Fruit fly (Drosophila melanogaster): Measurements from ENCODE around the gene CG11523.

CG11523 gene

dm6 chr3L:22266535-22266934 lies at the start of gene CG11523 (continued):
- no peak for TF ChIP-seq CG14860 (GFP tag; IDR thresholded peaks at IDR 0.05; ENCODE audit: partially characterized antibody)
- TF ChIP-seq CG13287 (GFP tag; IDR thresholded peaks at IDR 0.05; ENCODE audit: partially characterized antibody) = peak; percentile 38; the same call in 1 of the 2 replicates
- no peak for TF ChIP-seq CG17612 (GFP tag; IDR thresholded peaks at IDR 0.05)
- no peak for TF ChIP-seq fd64A (GFP tag; optimal IDR thresholded peaks at IDR 0.05)
- TF ChIP-seq CG11398 (GFP tag; optimal IDR thresholded peaks at IDR 0.05) = no peak
- TF ChIP-seq CG12299 (tag; optimal IDR thresholded peaks at IDR 0.05) = no peak
- no peak for TF ChIP-seq E2f2 (GFP tag; IDR thresholded peaks at IDR 0.05)
- TF ChIP-seq CG1602 (GFP tag; optimal IDR thresholded peaks at IDR 0.05) = no peak
- TF ChIP-seq Fer3 (tag; optimal IDR thresholded peaks at IDR 0.05) = no peak
- no peak for TF ChIP-seq CG6813 (GFP tag; optimal IDR thresholded peaks at IDR 0.05)
- TF ChIP-seq lab (GFP tag; optimal IDR thresholded peaks at IDR 0.05) = no peak
- TF ChIP-seq CG3995 (GFP tag; optimal IDR thresholded peaks at IDR 0.05) = peak; percentile 88
- TF ChIP-seq CG12769 (tag; optimal IDR thresholded peaks at IDR 0.05) = no peak
- TF ChIP-seq CG2116 (GFP tag; optimal IDR thresholded peaks at IDR 0.05) = no peak
- TF ChIP-seq aop (GFP tag; IDR thresholded peaks at IDR 0.05) = no peak
- TF ChIP-seq pho (GFP tag; optimal IDR thresholded peaks at IDR 0.05) = peak; percentile 18
- TF ChIP-seq NFAT (GFP tag; IDR thresholded peaks at IDR 0.05) = peak; percentile 26; the same call in 1 of the 2 replicates
- TF ChIP-seq chif (GFP tag; optimal IDR thresholded peaks at IDR 0.05) = no peak
- TF ChIP-seq CG3163 (GFP tag; optimal IDR thresholded peaks at IDR 0.05) = no peak
- TF ChIP-seq exex (tag; optimal IDR thresholded peaks at IDR 0.05) = peak; percentile 2
- no peak for TF ChIP-seq CG18262 (tag; optimal IDR thresholded peaks at IDR 0.05)
- no peak for TF ChIP-seq Nf-YC (tag; optimal IDR thresholded peaks at IDR 0.05)
- TF ChIP-seq CG1832 (GFP tag; optimal IDR thresholded peaks at IDR 0.05) = no peak
- TF ChIP-seq Awh (GFP tag; IDR thresholded peaks at IDR 0.05) = no peak
- TF ChIP-seq kni (GFP tag; optimal IDR thresholded peaks at IDR 0.05) = peak; percentile 71
- no peak for TF ChIP-seq klu (GFP tag; IDR thresholded peaks at IDR 0.05)
- no peak for TF ChIP-seq CG13123 (GFP tag; optimal IDR thresholded peaks at IDR 0.05)
- TF ChIP-seq CG10543 (GFP tag; optimal IDR thresholded peaks at IDR 0.05) = no peak
- no peak for TF ChIP-seq CG16815 (GFP tag; optimal IDR thresholded peaks at IDR 0.05)
- TF ChIP-seq CG11093 (GFP tag; IDR thresholded peaks at IDR 0.05) = no peak
- no peak for TF ChIP-seq Hmr (GFP tag; optimal IDR thresholded peaks at IDR 0.05)
- no peak for TF ChIP-seq corto (GFP tag; optimal IDR thresholded peaks at IDR 0.05)
- TF ChIP-seq CG6689 (GFP tag; IDR thresholded peaks at IDR 0.05) = 0 out of 2 replicates have a peak, but pooled peaks have one; percentile 5
- no peak for TF ChIP-seq Oli (tag; optimal IDR thresholded peaks at IDR 0.05)
- TF ChIP-seq slp2 (GFP tag; optimal IDR thresholded peaks at IDR 0.05) = no peak
- TF ChIP-seq prd (optimal IDR thresholded peaks at IDR 0.05) = no peak
- TF ChIP-seq prd (GFP tag; IDR thresholded peaks at IDR 0.05) = peak; percentile 19; the same call in 1 of the 3 replicates
- no peak for TF ChIP-seq toy (GFP tag; IDR thresholded peaks at IDR 0.05)
- no peak for TF ChIP-seq Hr78 (GFP tag; optimal IDR thresholded peaks at IDR 0.05)
- TF ChIP-seq CG32532 (GFP tag; IDR thresholded peaks at IDR 0.05) = 0 out of 2 replicates have a peak, but pooled peaks have one; percentile 24
- TF ChIP-seq CG15011 (GFP tag; optimal IDR thresholded peaks at IDR 0.05) = no peak
- peak; percentile 31 for TF ChIP-seq trem (tag; optimal IDR thresholded peaks at IDR 0.05)
- TF ChIP-seq Rx (GFP tag; IDR thresholded peaks at IDR 0.05) = no peak
- no peak for TF ChIP-seq CG3065 (GFP tag; optimal IDR thresholded peaks at IDR 0.05)
- TF ChIP-seq wor (GFP tag; IDR thresholded peaks at IDR 0.05) = no peak
- peak; percentile 5 for TF ChIP-seq D19A (tag; optimal IDR thresholded peaks at IDR 0.05)
- TF ChIP-seq scrt (GFP tag; optimal IDR thresholded peaks at IDR 0.05) = peak; percentile 86
- TF ChIP-seq CG13775 (GFP tag; optimal IDR thresholded peaks at IDR 0.05) = no peak
- no peak for TF ChIP-seq hth (optimal IDR thresholded peaks at IDR 0.05)
- TF ChIP-seq h (optimal IDR thresholded peaks at IDR 0.05) = no peak
- peak; percentile 48 for TF ChIP-seq CG11504 (tag; optimal IDR thresholded peaks at IDR 0.05)
- no peak for TF ChIP-seq CG14014 (GFP tag; IDR thresholded peaks at IDR 0.05)

Data from whole organism, embryonic.